Worm (Caenorhabditis elegans): ENCODE measurements around the gene lips-17.

ce11 chrII:7575614-7576013, 32.4 kb upstream of the lips-17 start, which contains the start of gene F35D2.1:
- TF ChIP-seq ama-1 (optimal IDR thresholded peaks at IDR 0.05), result no peak
- TF ChIP-seq skn-1 (tag; optimal IDR thresholded peaks at IDR 0.05), result no peak
- TF ChIP-seq aly-2 (tag; optimal IDR thresholded peaks at IDR 0.05), result no peak
- TF ChIP-seq egl-27 (tag; optimal IDR thresholded peaks at IDR 0.05), result no peak
- no peak for TF ChIP-seq lin-39 (tag; optimal IDR thresholded peaks at IDR 0.05)
- TF ChIP-seq unc-62 (GFP tag; optimal IDR thresholded peaks at IDR 0.05), result no peak
- TF ChIP-seq elt-1 (tag; optimal IDR thresholded peaks at IDR 0.05), result no peak
- no peak for TF ChIP-seq nhr-25 (tag; optimal IDR thresholded peaks at IDR 0.05)
- TF ChIP-seq ztf-11 (tag; optimal IDR thresholded peaks at IDR 0.05), result no peak

Measured in whole organism, L3 larva.